Comparison of ENCODE assay signal across 1 fruit fly cellular context in the genomic region with DNA sequence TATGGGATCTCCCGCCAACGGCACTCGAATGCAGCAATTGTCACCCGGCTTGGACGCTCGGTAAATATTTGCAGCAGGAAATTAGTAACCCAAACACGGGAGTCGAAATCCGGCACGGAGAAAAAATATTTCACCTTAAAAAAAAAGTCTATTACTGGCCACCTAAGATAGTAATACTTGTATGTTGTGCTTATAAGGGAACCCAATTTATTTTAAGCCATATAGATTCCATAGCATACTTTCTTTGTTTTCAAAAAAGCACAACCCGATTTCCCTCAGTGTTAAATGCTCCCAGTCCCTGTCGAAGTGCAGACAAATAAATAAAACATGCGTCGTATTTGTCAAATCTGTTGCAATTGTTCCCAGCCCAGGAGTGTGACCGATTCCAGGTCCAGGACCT.
A peak's percentile ranks its signal among the peaks of the same experiment; 100 is the strongest.
TF ChIP-seq lines count a peak whose summit lies in the region.

No protein-coding gene starts in this region.

TF ChIP-seq in whole organism, embryonic, 481 proteins besides CTCF, POLR2A, EP300 and RAD21 (continued from another document and continues in another):
- peak; percentile 18 for TF ChIP-seq Xbp1 (GFP tag; optimal IDR thresholded peaks at IDR 0.05; lab: Kevin White, UChicago)
- no peak for TF ChIP-seq CG6175 (GFP tag; IDR thresholded peaks at IDR 0.05; lab: Robert Waterston, UW)
- peak; percentile 30 for TF ChIP-seq Usf (GFP tag; optimal IDR thresholded peaks at IDR 0.05; lab: Kevin White, UChicago)
- no peak for TF ChIP-seq Rx (GFP tag; IDR thresholded peaks at IDR 0.05; lab: Robert Waterston, UW)
- no peak for TF ChIP-seq CG14441 (GFP tag; IDR thresholded peaks at IDR 0.05; lab: Robert Waterston, UW)
- TF ChIP-seq CG11085 (GFP tag; IDR thresholded peaks at IDR 0.05; lab: Robert Waterston, UW): no peak
- no peak for TF ChIP-seq kah (GFP tag; optimal IDR thresholded peaks at IDR 0.05; lab: Kevin White, UChicago)
- TF ChIP-seq CG30020 (tag; optimal IDR thresholded peaks at IDR 0.05; lab: Kevin White, UChicago): no peak
- TF ChIP-seq CG30431 (GFP tag; optimal IDR thresholded peaks at IDR 0.05; lab: Kevin White, UChicago): peak; percentile 9
- TF ChIP-seq dan (GFP tag; IDR thresholded peaks at IDR 0.05; lab: Robert Waterston, UW): no peak; the same call in 1 of the 2 replicates
- no peak for TF ChIP-seq Dip3 (GFP tag; optimal IDR thresholded peaks at IDR 0.05; lab: Kevin White, UChicago)
- TF ChIP-seq Blimp-1 (GFP tag; optimal IDR thresholded peaks at IDR 0.05; lab: Kevin White, UChicago): no peak
- no peak for TF ChIP-seq btn (GFP tag; optimal IDR thresholded peaks at IDR 0.05; lab: Kevin White, UChicago)
- TF ChIP-seq eyg (GFP tag; optimal IDR thresholded peaks at IDR 0.05; lab: Kevin White, UChicago): no peak
- TF ChIP-seq B-H1 (GFP tag; IDR thresholded peaks at IDR 0.05; lab: Robert Waterston, UW): no peak
- TF ChIP-seq CG14710 (tag; optimal IDR thresholded peaks at IDR 0.05; lab: Kevin White, UChicago): peak; percentile 24
- no peak for TF ChIP-seq ftz-f1 (GFP tag; optimal IDR thresholded peaks at IDR 0.05; lab: Kevin White, UChicago)
- TF ChIP-seq fd64A (GFP tag; optimal IDR thresholded peaks at IDR 0.05; lab: Kevin White, UChicago): no peak
- TF ChIP-seq CG18262 (tag; optimal IDR thresholded peaks at IDR 0.05; lab: Kevin White, UChicago): peak; percentile 74
- no peak for TF ChIP-seq CG7271 (tag; optimal IDR thresholded peaks at IDR 0.05; lab: Kevin White, UChicago)
- TF ChIP-seq CG11093 (GFP tag; IDR thresholded peaks at IDR 0.05; lab: Robert Waterston, UW): no peak
- no peak for TF ChIP-seq Hr78 (GFP tag; optimal IDR thresholded peaks at IDR 0.05; lab: Kevin White, UChicago)
- no peak for TF ChIP-seq vnd (GFP tag; IDR thresholded peaks at IDR 0.05; lab: Robert Waterston, UW; ENCODE audit: partially characterized antibody)
- TF ChIP-seq Nf-YC (tag; optimal IDR thresholded peaks at IDR 0.05; lab: Kevin White, UChicago): no peak
- TF ChIP-seq CG17802 (tag; optimal IDR thresholded peaks at IDR 0.05; lab: Kevin White, UChicago): no peak
- peak; percentile 23 for TF ChIP-seq CG15696 (tag; optimal IDR thresholded peaks at IDR 0.05; lab: Kevin White, UChicago)
- TF ChIP-seq CG15073 (GFP tag; optimal IDR thresholded peaks at IDR 0.05; lab: Kevin White, UChicago): no peak
- no peak for TF ChIP-seq CG7745 (tag; optimal IDR thresholded peaks at IDR 0.05; lab: Kevin White, UChicago)
- peak; percentile 35; the same call in 1 of the 3 replicates for TF ChIP-seq CG34422 (GFP tag; IDR thresholded peaks at IDR 0.05; lab: Robert Waterston, UW)
- no peak for TF ChIP-seq trem (tag; optimal IDR thresholded peaks at IDR 0.05; lab: Kevin White, UChicago)
- no peak for TF ChIP-seq CG14667 (GFP tag; IDR thresholded peaks at IDR 0.05; lab: Robert Waterston, UW)
- peak; percentile 0 for TF ChIP-seq CG6813 (GFP tag; optimal IDR thresholded peaks at IDR 0.05; lab: Kevin White, UChicago)
- TF ChIP-seq pho (GFP tag; optimal IDR thresholded peaks at IDR 0.05; lab: Kevin White, UChicago): no peak
- no peak for TF ChIP-seq grn (GFP tag; optimal IDR thresholded peaks at IDR 0.05; lab: Kevin White, UChicago)
- no peak for TF ChIP-seq corto (GFP tag; optimal IDR thresholded peaks at IDR 0.05; lab: Kevin White, UChicago)
- no peak for TF ChIP-seq CG15479 (GFP tag; optimal IDR thresholded peaks at IDR 0.05; lab: Kevin White, UChicago)
- TF ChIP-seq org-1 (GFP tag; optimal IDR thresholded peaks at IDR 0.05; lab: Kevin White, UChicago): peak; percentile 5
- no peak for TF ChIP-seq CHES-1-like (GFP tag; optimal IDR thresholded peaks at IDR 0.05; lab: Kevin White, UChicago)
- no peak for TF ChIP-seq wdn (GFP tag; IDR thresholded peaks at IDR 0.05; lab: Robert Waterston, UW)
- no peak for TF ChIP-seq CG10366 (GFP tag; IDR thresholded peaks at IDR 0.05; lab: Robert Waterston, UW)
- TF ChIP-seq CG3838 (GFP tag; optimal IDR thresholded peaks at IDR 0.05; lab: Kevin White, UChicago): no peak
- no peak for TF ChIP-seq caup (GFP tag; optimal IDR thresholded peaks at IDR 0.05; lab: Kevin White, UChicago; ENCODE audit: severe bottlenecking)
- TF ChIP-seq dmrt11E (tag; optimal IDR thresholded peaks at IDR 0.05; lab: Kevin White, UChicago): peak; percentile 83
- TF ChIP-seq Spps (tag; optimal IDR thresholded peaks at IDR 0.05; lab: Kevin White, UChicago): peak; percentile 35
- no peak for TF ChIP-seq YL-1 (GFP tag; optimal IDR thresholded peaks at IDR 0.05; lab: Kevin White, UChicago)
- no peak for TF ChIP-seq CG13894 (tag; optimal IDR thresholded peaks at IDR 0.05; lab: Kevin White, UChicago)
- TF ChIP-seq CG33213 (GFP tag; optimal IDR thresholded peaks at IDR 0.05; lab: Kevin White, UChicago): no peak
- no peak for TF ChIP-seq Nf-YA (GFP tag; IDR thresholded peaks at IDR 0.05; lab: Robert Waterston, UW)
- no peak for TF ChIP-seq ssp (GFP tag; IDR thresholded peaks at IDR 0.05; lab: Robert Waterston, UW)
- TF ChIP-seq CG17186 (GFP tag; optimal IDR thresholded peaks at IDR 0.05; lab: Kevin White, UChicago): no peak
- TF ChIP-seq zf30C (GFP tag; optimal IDR thresholded peaks at IDR 0.05; lab: Kevin White, UChicago): peak; percentile 69
- no peak for TF ChIP-seq CG11723 (GFP tag; optimal IDR thresholded peaks at IDR 0.05; lab: Kevin White, UChicago)
- no peak for TF ChIP-seq CG42726 (GFP tag; IDR thresholded peaks at IDR 0.05; lab: Robert Waterston, UW; ENCODE audit: partially characterized antibody)
- no peak for TF ChIP-seq CG12219 (GFP tag; optimal IDR thresholded peaks at IDR 0.05; lab: Kevin White, UChicago)
- TF ChIP-seq CG15601 (tag; optimal IDR thresholded peaks at IDR 0.05; lab: Kevin White, UChicago): peak; percentile 19
- no peak for TF ChIP-seq NFAT (GFP tag; IDR thresholded peaks at IDR 0.05; lab: Robert Waterston, UW)
- TF ChIP-seq klu (GFP tag; IDR thresholded peaks at IDR 0.05; lab: Robert Waterston, UW): no peak
- TF ChIP-seq lilli (GFP tag; optimal IDR thresholded peaks at IDR 0.05; lab: Kevin White, UChicago): no peak
- TF ChIP-seq CG1024 (GFP tag; IDR thresholded peaks at IDR 0.05; lab: Robert Waterston, UW): no peak
- TF ChIP-seq run (tag; optimal IDR thresholded peaks at IDR 0.05; lab: Kevin White, UChicago): no peak
- TF ChIP-seq CG9876 (GFP tag; optimal IDR thresholded peaks at IDR 0.05; lab: Kevin White, UChicago): no peak
- no peak for TF ChIP-seq CG13296 (GFP tag; optimal IDR thresholded peaks at IDR 0.05; lab: Kevin White, UChicago)
- no peak for TF ChIP-seq CG30403 (GFP tag; optimal IDR thresholded peaks at IDR 0.05; lab: Kevin White, UChicago)
- TF ChIP-seq so (GFP tag; IDR thresholded peaks at IDR 0.05; lab: Robert Waterston, UW): no peak
- TF ChIP-seq gcm (GFP tag; optimal IDR thresholded peaks at IDR 0.05; lab: Kevin White, UChicago): no peak
- peak; percentile 57 for TF ChIP-seq CG9727 (GFP tag; optimal IDR thresholded peaks at IDR 0.05; lab: Kevin White, UChicago)
- TF ChIP-seq disco-r (GFP tag; optimal IDR thresholded peaks at IDR 0.05; lab: Kevin White, UChicago): no peak
- no peak for TF ChIP-seq ems (GFP tag; optimal IDR thresholded peaks at IDR 0.05; lab: Kevin White, UChicago)
- no peak for TF ChIP-seq CG17912 (GFP tag; optimal IDR thresholded peaks at IDR 0.05; lab: Kevin White, UChicago)
- TF ChIP-seq Antp (GFP tag; optimal IDR thresholded peaks at IDR 0.05; lab: Kevin White, UChicago): no peak
- TF ChIP-seq emc (GFP tag; optimal IDR thresholded peaks at IDR 0.05; lab: Kevin White, UChicago): no peak
- no peak for TF ChIP-seq CG18476 (GFP tag; optimal IDR thresholded peaks at IDR 0.05; lab: Kevin White, UChicago)
- peak; percentile 84 for TF ChIP-seq zfh1 (GFP tag; IDR thresholded peaks at IDR 0.05; lab: Robert Waterston, UW)
- TF ChIP-seq bab2 (GFP tag; optimal IDR thresholded peaks at IDR 0.05; lab: Kevin White, UChicago): peak; percentile 12
- TF ChIP-seq CG2199 (GFP tag; IDR thresholded peaks at IDR 0.05; lab: Robert Waterston, UW): no peak
- no peak for TF ChIP-seq chinmo (GFP tag; IDR thresholded peaks at IDR 0.05; lab: Robert Waterston, UW; ENCODE audit: partially characterized antibody)
- no peak for TF ChIP-seq CG10147 (GFP tag; optimal IDR thresholded peaks at IDR 0.05; lab: Kevin White, UChicago)
- peak in 1 of 3 experiments; percentile 70 for TF ChIP-seq lola (GFP tag; optimal IDR thresholded peaks at IDR 0.05; lab: Kevin White, UChicago)
- no peak for TF ChIP-seq Sry-δ (GFP tag; optimal IDR thresholded peaks at IDR 0.05; lab: Kevin White, UChicago)
- no peak for TF ChIP-seq CG1233 (GFP tag; optimal IDR thresholded peaks at IDR 0.05; lab: Kevin White, UChicago)
- TF ChIP-seq gsb-n (tag; optimal IDR thresholded peaks at IDR 0.05; lab: Kevin White, UChicago): no peak
- no peak for TF ChIP-seq gce (GFP tag; IDR thresholded peaks at IDR 0.05; lab: Robert Waterston, UW)
- TF ChIP-seq CG31224 (GFP tag; IDR thresholded peaks at IDR 0.05; lab: Robert Waterston, UW): no peak
- no peak for TF ChIP-seq Sry-β (GFP tag; optimal IDR thresholded peaks at IDR 0.05; lab: Kevin White, UChicago)
- no peak for TF ChIP-seq CkIIα-i1 (GFP tag; IDR thresholded peaks at IDR 0.05; lab: Robert Waterston, UW)
- TF ChIP-seq dpn (GFP tag; optimal IDR thresholded peaks at IDR 0.05; lab: Kevin White, UChicago): no peak
- TF ChIP-seq H2.0 (GFP tag; IDR thresholded peaks at IDR 0.05; lab: Robert Waterston, UW): no peak
- no peak for TF ChIP-seq CG4282 (GFP tag; optimal IDR thresholded peaks at IDR 0.05; lab: Kevin White, UChicago)
- TF ChIP-seq CG32767 (GFP tag; IDR thresholded peaks at IDR 0.05; lab: Robert Waterston, UW): no peak
- TF ChIP-seq CG18011 (GFP tag; optimal IDR thresholded peaks at IDR 0.05; lab: Kevin White, UChicago): no peak
- TF ChIP-seq kni (GFP tag; optimal IDR thresholded peaks at IDR 0.05; lab: Kevin White, UChicago): no peak
- peak; percentile 31 for TF ChIP-seq fd96Cb (tag; optimal IDR thresholded peaks at IDR 0.05; lab: Kevin White, UChicago)
- no peak for TF ChIP-seq CG34224 (GFP tag; IDR thresholded peaks at IDR 0.05; lab: Robert Waterston, UW; ENCODE audit: partially characterized antibody)
- TF ChIP-seq CG17359 (tag; optimal IDR thresholded peaks at IDR 0.05; lab: Kevin White, UChicago): no peak
- TF ChIP-seq D19A (tag; optimal IDR thresholded peaks at IDR 0.05; lab: Kevin White, UChicago): peak; percentile 4
- TF ChIP-seq CG6765 (GFP tag; optimal IDR thresholded peaks at IDR 0.05; lab: Kevin White, UChicago): no peak
- TF ChIP-seq schlank (tag; optimal IDR thresholded peaks at IDR 0.05; lab: Kevin White, UChicago): no peak
- no peak for TF ChIP-seq Max (GFP tag; optimal IDR thresholded peaks at IDR 0.05; lab: Kevin White, UChicago)
- TF ChIP-seq Dbx (GFP tag; IDR thresholded peaks at IDR 0.05; lab: Robert Waterston, UW): no peak
- TF ChIP-seq Hr3 (GFP tag; optimal IDR thresholded peaks at IDR 0.05; lab: Kevin White, UChicago): no peak
- no peak for TF ChIP-seq Eip74EF (GFP tag; optimal IDR thresholded peaks at IDR 0.05; lab: Kevin White, UChicago)
- TF ChIP-seq Oli (tag; optimal IDR thresholded peaks at IDR 0.05; lab: Kevin White, UChicago): peak; percentile 44
- no peak for TF ChIP-seq prd (optimal IDR thresholded peaks at IDR 0.05; lab: Kevin White, UChicago)
- TF ChIP-seq prd (GFP tag; IDR thresholded peaks at IDR 0.05; lab: Robert Waterston, UW): peak; percentile 61; the same call in 2 of the 3 replicates
- TF ChIP-seq Hey (tag; optimal IDR thresholded peaks at IDR 0.05; lab: Kevin White, UChicago): no peak
- TF ChIP-seq Hmx (GFP tag; optimal IDR thresholded peaks at IDR 0.05; lab: Kevin White, UChicago): no peak
- TF ChIP-seq sqz (GFP tag; optimal IDR thresholded peaks at IDR 0.05; lab: Kevin White, UChicago): no peak
- TF ChIP-seq CG2712 (tag; optimal IDR thresholded peaks at IDR 0.05; lab: Kevin White, UChicago): peak; percentile 68
- TF ChIP-seq Six4 (GFP tag; optimal IDR thresholded peaks at IDR 0.05; lab: Kevin White, UChicago): no peak
- TF ChIP-seq slp2 (GFP tag; optimal IDR thresholded peaks at IDR 0.05; lab: Kevin White, UChicago): peak; percentile 8
- no peak for TF ChIP-seq CG14014 (GFP tag; IDR thresholded peaks at IDR 0.05; lab: Robert Waterston, UW)
- TF ChIP-seq bsh (GFP tag; optimal IDR thresholded peaks at IDR 0.05; lab: Kevin White, UChicago): peak in 1 of 2 experiments; percentile 65
- TF ChIP-seq nom (GFP tag; optimal IDR thresholded peaks at IDR 0.05; lab: Kevin White, UChicago): no peak
- TF ChIP-seq CG10209 (GFP tag; optimal IDR thresholded peaks at IDR 0.05; lab: Kevin White, UChicago): peak; percentile 19
- no peak for TF ChIP-seq CG1832 (GFP tag; optimal IDR thresholded peaks at IDR 0.05; lab: Kevin White, UChicago)
- TF ChIP-seq aop (GFP tag; IDR thresholded peaks at IDR 0.05; lab: Robert Waterston, UW): no peak
- TF ChIP-seq NC2β (GFP tag; optimal IDR thresholded peaks at IDR 0.05; lab: Kevin White, UChicago): peak; percentile 5
- no peak for TF ChIP-seq CG17385 (GFP tag; optimal IDR thresholded peaks at IDR 0.05; lab: Kevin White, UChicago)
- no peak for TF ChIP-seq CG13287 (GFP tag; IDR thresholded peaks at IDR 0.05; lab: Robert Waterston, UW; ENCODE audit: partially characterized antibody)
- no peak for TF ChIP-seq Dref (GFP tag; IDR thresholded peaks at IDR 0.05; lab: Robert Waterston, UW)
- TF ChIP-seq Fer2 (tag; optimal IDR thresholded peaks at IDR 0.05; lab: Kevin White, UChicago): no peak
- TF ChIP-seq HmgZ (tag; optimal IDR thresholded peaks at IDR 0.05; lab: Kevin White, UChicago): no peak
- no peak for TF ChIP-seq pan (optimal IDR thresholded peaks at IDR 0.05; lab: Kevin White, UChicago)
- peak in 1 of 2 experiments; percentile 37 for TF ChIP-seq pan (GFP tag; optimal IDR thresholded peaks at IDR 0.05 in 1 of 2, IDR thresholded peaks at IDR 0.05 in 1 of 2)
- TF ChIP-seq yki (optimal IDR thresholded peaks at IDR 0.05; lab: Kevin White, UChicago): no peak
- no peak for TF ChIP-seq BEAF-32 (GFP tag; optimal IDR thresholded peaks at IDR 0.05; lab: Kevin White, UChicago)
- no peak for TF ChIP-seq nau (GFP tag; optimal IDR thresholded peaks at IDR 0.05; lab: Kevin White, UChicago)
- no peak for TF ChIP-seq sc (optimal IDR thresholded peaks at IDR 0.05; lab: Kevin White, UChicago)
- TF ChIP-seq sc (GFP tag; optimal IDR thresholded peaks at IDR 0.05; lab: Kevin White, UChicago): no peak
- TF ChIP-seq sug (tag; optimal IDR thresholded peaks at IDR 0.05; lab: Kevin White, UChicago): no peak
- TF ChIP-seq Hand (GFP tag; optimal IDR thresholded peaks at IDR 0.05; lab: Kevin White, UChicago): no peak
- no peak for TF ChIP-seq CG10654 (GFP tag; optimal IDR thresholded peaks at IDR 0.05; lab: Kevin White, UChicago)
- TF ChIP-seq CG12104 (GFP tag; optimal IDR thresholded peaks at IDR 0.05; lab: Kevin White, UChicago): no peak
- no peak for TF ChIP-seq insv (GFP tag; optimal IDR thresholded peaks at IDR 0.05; lab: Kevin White, UChicago)
